Fruit fly (Drosophila melanogaster): ENCODE data around the gene CG32195.

Gene CG32195

DNA sequence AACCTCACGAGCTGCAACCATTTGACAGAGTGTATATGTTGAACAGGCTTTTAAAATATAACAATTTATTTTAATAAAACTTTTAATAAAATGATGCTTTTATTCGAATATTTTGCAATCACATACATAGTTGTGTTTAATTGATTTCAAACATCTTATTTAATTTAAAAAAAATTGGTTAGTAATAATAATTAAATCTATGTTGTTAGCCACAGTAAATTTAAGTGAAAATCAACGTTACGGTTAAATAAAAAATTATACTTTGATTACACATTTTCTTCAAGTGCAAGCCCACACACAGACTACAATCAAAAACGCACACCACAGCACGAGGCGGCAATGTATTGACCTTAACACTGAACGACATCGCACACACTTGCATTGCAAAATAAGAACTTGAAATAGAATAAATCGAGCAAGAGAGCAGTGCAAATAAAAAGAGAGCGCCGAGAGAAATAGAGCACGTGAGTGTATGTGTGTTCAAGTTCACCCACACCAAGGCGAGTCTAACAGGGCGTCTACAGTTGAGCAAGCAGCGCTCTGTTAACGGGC lies 49.7 kb upstream of the CG32195 start (continued):
- TF ChIP-seq Sox15 (GFP tag; optimal IDR thresholded peaks at IDR 0.05) (peak; percentile 18), Gug (GFP tag; IDR thresholded peaks at IDR 0.05) (peak; percentile 80), Blimp-1 (GFP tag; optimal IDR thresholded peaks at IDR 0.05) (peak; percentile 35), CG34406 (GFP tag; optimal IDR thresholded peaks at IDR 0.05) (peak; percentile 65), CG3919 (GFP tag; optimal IDR thresholded peaks at IDR 0.05) (peak; percentile 71), fd59A (GFP tag; optimal IDR thresholded peaks at IDR 0.05) (peak; percentile 72), CG6854 (GFP tag; optimal IDR thresholded peaks at IDR 0.05) (peak; percentile 26), Eip78C (GFP tag) (peak; percentile 90), OdsH (GFP tag; optimal IDR thresholded peaks at IDR 0.05) (peak; percentile 77), CG10631 (GFP tag; optimal IDR thresholded peaks at IDR 0.05) (peak; percentile 79), CG6163 (GFP tag; IDR thresholded peaks at IDR 0.05) (peak; percentile 77), Hr39 (GFP tag; optimal IDR thresholded peaks at IDR 0.05) (peak; percentile 30), spab (GFP tag; optimal IDR thresholded peaks at IDR 0.05) (peak; percentile 61)

DNA sequence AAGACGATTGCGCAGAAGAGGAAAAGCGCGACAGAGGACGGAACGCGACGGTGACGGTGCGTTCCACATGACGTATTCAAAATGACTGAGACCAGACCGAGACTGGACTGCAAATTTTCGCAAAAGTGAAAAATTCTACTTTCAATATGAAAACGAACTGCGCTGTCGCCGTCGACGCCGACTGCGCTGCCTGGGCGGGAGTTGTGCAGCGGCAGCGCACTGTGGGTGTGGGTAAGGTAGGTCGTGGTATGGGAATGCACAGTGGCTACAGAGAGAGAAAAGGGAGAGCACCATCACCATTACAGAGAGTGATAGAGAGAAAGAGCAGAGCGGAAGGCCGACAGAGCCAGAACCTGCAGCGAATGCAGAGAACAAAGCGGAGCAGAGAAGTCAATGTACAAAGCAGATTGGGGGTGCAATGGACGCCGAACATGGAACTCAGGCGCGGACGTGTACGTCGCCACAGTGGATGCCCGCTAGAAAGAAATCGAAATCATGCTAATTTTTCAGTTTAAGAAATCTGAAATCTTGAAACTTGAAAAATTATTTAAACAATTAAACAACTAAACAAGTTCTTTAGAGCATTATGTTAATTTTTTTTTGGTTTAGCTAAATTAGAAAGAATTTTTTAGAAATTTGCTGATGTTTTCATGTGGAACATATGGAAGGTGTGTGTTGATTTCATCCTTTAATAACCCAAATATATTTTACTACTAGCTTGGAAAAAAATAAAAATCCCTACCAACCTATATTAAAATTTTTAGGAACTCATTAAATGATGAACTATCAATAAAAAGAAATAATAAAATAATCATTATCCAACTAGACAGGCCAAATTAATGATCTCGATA lies 47.9 kb upstream of the CG32195 start, which contains the start of gene Eip75B:
Eip75B (minus strand) TSS at position 65 of the 851 bp plus-strand sequence.
- TF ChIP-seq Ets96B (tag; optimal IDR thresholded peaks at IDR 0.05) (peak; percentile 62), cyc (GFP tag; optimal IDR thresholded peaks at IDR 0.05) (peak; percentile 45), Hr38 (GFP tag; optimal IDR thresholded peaks at IDR 0.05) (no peak), CG3032 (tag; optimal IDR thresholded peaks at IDR 0.05) (peak; percentile 70), fd85E (GFP tag; optimal IDR thresholded peaks at IDR 0.05) (no peak), OdsH (GFP tag; optimal IDR thresholded peaks at IDR 0.05) (peak; percentile 71), CG10669 (GFP tag; optimal IDR thresholded peaks at IDR 0.05) (peak; percentile 58), CG8632 (GFP tag; optimal IDR thresholded peaks at IDR 0.05) (peak; percentile 60), spab (GFP tag; optimal IDR thresholded peaks at IDR 0.05) (peak; percentile 67), CG6854 (GFP tag; optimal IDR thresholded peaks at IDR 0.05) (no peak), CG1621 (tag; optimal IDR thresholded peaks at IDR 0.05) (no peak), CG8119 (GFP tag; IDR thresholded peaks at IDR 0.05) (peak; percentile 56; the same call in 2 of the 3 replicates), Smox (GFP tag; optimal IDR thresholded peaks at IDR 0.05) (peak; percentile 66), Blimp-1 (GFP tag; optimal IDR thresholded peaks at IDR 0.05) (no peak), acj6 (GFP tag; optimal IDR thresholded peaks at IDR 0.05) (peak; percentile 74), fd59A (GFP tag; optimal IDR thresholded peaks at IDR 0.05) (peak; percentile 55), Sox14 (GFP tag; optimal IDR thresholded peaks at IDR 0.05) (peak; percentile 78), Sox102F (GFP tag; optimal IDR thresholded peaks at IDR 0.05) (peak; percentile 55), CG8319 (GFP tag; optimal IDR thresholded peaks at IDR 0.05) (peak; percentile 50), CG11294 (GFP tag; IDR thresholded peaks at IDR 0.05) (no peak), pdm3 (GFP tag; optimal IDR thresholded peaks at IDR 0.05) (peak; percentile 69), CG11762 (GFP tag; optimal IDR thresholded peaks at IDR 0.05; ENCODE audit: insufficient read depth) (peak; percentile 16), fkh (GFP tag; optimal IDR thresholded peaks at IDR 0.05) (no peak), ss (GFP tag; optimal IDR thresholded peaks at IDR 0.05) (peak; percentile 4 to 33), CG7368 (GFP tag; optimal IDR thresholded peaks at IDR 0.05) (no peak), CG4318 (GFP tag; optimal IDR thresholded peaks at IDR 0.05) (peak; percentile 26), Gug (GFP tag; IDR thresholded peaks at IDR 0.05) (peak; percentile 11; the same call in 1 of the 2 replicates), svp (GFP tag) (peak; percentile 86), Hr39 (GFP tag; optimal IDR thresholded peaks at IDR 0.05) (peak; percentile 62), Eip93F (GFP tag; optimal IDR thresholded peaks at IDR 0.05) (no peak), Eip78C (GFP tag) (peak; percentile 90), salr (GFP tag; optimal IDR thresholded peaks at IDR 0.05) (peak in 1 of 2 experiments; percentile 78), CG3919 (GFP tag; optimal IDR thresholded peaks at IDR 0.05) (peak; percentile 41), CG10631 (GFP tag; optimal IDR thresholded peaks at IDR 0.05) (peak; percentile 67), CG6792 (GFP tag; optimal IDR thresholded peaks at IDR 0.05) (peak; percentile 64), Hr4 (GFP tag; optimal IDR thresholded peaks at IDR 0.05) (peak; percentile 68), CG11902 (GFP tag; optimal IDR thresholded peaks at IDR 0.05) (peak; percentile 25), CG34406 (GFP tag; optimal IDR thresholded peaks at IDR 0.05) (peak; percentile 49), CG31627 (GFP tag; optimal IDR thresholded peaks at IDR 0.05) (peak; percentile 69), net (GFP tag; optimal IDR thresholded peaks at IDR 0.05) (peak; percentile 63), CG6163 (GFP tag; IDR thresholded peaks at IDR 0.05) (peak; percentile 66; the same call in 2 of the 3 replicates), lz (GFP tag; optimal IDR thresholded peaks at IDR 0.05) (peak; percentile 76), topi (GFP tag; optimal IDR thresholded peaks at IDR 0.05) (peak; percentile 70), Ets21C (GFP tag; optimal IDR thresholded peaks at IDR 0.05) (peak; percentile 43), Sox15 (GFP tag; optimal IDR thresholded peaks at IDR 0.05) (peak; percentile 49)

Data from whole organism, prepupa.